Fruit fly (Drosophila melanogaster) Kc167 (cell line): ENCODE data around the gene Cyp303a1.

Experiments
- Myc ChIP-seq: fragments of >200 bp; optimal IDR thresholded peaks from 2 replicates; lab custom pipeline; 2017; ENCODE audit warnings: missing external identifiers
- Sin3A ChIP-seq: fragments of >200 bp; optimal IDR thresholded peaks from 2 replicates; lab custom pipeline; 2018; ENCODE audit warnings: missing external identifiers
- h ChIP-seq: fragments of >200 bp; optimal IDR thresholded peaks from 3 replicates; lab custom pipeline; 2018; ENCODE audit warnings: missing external identifiers
- insv ChIP-seq: fragments of >200 bp; optimal IDR thresholded peaks from 3 replicates; lab custom pipeline; 2018; ENCODE audit warnings: missing external identifiers
- psq ChIP-seq: fragments of >200 bp; optimal IDR thresholded peaks from 2 replicates; lab custom pipeline; 2017; ENCODE audit warnings: missing external identifiers
- ttk ChIP-seq: sonication (Bioruptor generic); optimal IDR thresholded peaks from 2 replicates; lab custom pipeline; 2017; ENCODE audit warnings: missing external identifiers

Cyp303a1 gene

DNA sequence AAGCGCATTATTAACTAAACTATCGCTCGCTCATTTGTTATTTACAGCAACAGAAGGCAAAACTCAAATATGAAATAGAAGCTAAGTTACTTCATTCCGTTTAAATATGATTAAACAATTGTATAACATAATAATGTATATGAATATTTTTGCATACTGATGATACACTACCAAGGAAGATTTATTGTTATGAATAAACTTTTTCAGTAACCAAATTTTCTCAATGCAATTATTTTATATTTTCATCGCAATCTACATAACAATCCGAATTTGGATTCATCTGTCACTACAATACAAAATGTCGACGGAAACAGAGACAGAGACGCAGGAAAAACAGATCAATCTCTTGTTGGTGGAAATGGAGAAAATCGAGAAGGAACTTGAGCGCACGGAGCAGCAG is 3.0 kb upstream of the Cyp303a1 start, which contains the start of gene CG17329:
Gene CG17329 (plus strand): TSS at position 301 of the 400 bp plus-strand sequence.
- TF ChIP-seq Sin3A (lab: Kevin White, UChicago) (no peak), Myc (lab: Kevin White, UChicago) (no peak), insv (no peak), h (lab: Kevin White, UChicago) (no peak), psq (lab: Kevin White, UChicago) (no peak), ttk (lab: Kevin White, UChicago) (no peak)

DNA sequence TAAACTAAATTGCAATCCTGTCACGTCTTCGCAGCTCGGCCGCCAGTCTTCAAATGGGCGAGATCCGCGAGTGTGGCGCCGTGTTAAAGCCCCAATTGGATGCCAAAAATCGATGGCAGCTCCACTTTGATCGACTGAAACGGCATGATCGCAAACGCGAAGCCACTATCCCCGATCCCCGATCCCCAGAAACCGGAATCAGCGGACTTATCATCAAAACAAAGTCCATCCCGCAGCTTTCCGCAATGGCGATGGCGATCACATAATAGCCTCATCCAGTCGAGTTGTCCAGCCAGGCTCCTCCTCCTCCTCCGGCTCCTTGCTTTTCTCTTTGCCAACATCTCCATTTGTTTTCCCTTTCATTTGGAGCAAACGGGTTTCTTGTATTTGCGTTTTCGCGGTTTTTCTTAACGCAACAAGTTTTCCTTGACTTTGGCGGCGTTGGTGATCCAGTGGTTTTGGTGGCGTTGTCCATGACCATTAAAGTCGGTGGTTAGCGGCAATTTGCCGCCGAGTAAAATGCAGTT is 945 bp upstream of the Cyp303a1 start, which contains the start of gene CG13258:
Gene CG13258 (minus strand): TSS at position 51 of the 527 bp plus-strand sequence.
- TF ChIP-seq Myc (lab: Kevin White, UChicago) (no peak), h (lab: Kevin White, UChicago) (no peak), psq (lab: Kevin White, UChicago) (no peak), Sin3A (lab: Kevin White, UChicago) (no peak), ttk (lab: Kevin White, UChicago) (no peak), insv (no peak)

DNA sequence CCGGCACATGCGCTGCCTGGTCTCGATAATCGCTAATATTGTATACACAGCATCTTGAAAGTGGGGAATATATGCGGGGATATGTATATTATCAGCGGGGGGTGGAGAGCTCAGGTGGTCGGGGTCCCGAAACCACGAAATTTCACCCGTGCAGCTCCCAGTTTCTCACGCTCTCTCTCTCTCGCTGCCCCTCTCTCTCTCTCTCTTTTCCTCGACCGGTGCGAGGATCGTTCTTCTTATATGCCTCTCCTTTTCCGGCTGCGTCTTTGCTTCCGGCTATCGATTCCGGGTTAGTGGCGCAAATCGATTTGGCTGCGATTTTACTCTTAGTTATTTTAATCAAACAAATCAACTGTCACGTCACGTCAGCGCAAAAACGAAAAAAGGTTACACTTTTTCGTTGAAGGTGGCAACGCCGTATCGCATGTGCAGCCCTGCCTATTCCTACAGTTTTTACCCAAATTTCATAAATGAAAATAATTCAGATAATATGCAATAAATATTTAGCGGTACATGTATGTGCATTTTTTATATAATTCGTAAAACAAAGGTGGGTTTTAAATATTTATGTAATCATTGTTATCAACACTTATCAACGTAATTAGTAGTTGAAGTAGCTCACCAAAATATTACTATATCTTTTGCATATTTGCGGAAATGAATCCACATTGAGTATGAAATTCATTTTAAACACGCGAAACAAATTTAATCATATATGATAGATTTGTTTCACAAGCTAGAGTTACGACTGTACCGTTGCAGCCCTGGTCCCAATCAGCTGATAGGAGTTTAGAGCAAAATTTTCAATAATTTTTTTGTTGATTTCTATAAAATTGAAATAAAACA is 5.7 kb downstream of the Cyp303a1 start, which contains the start of the genes heix and CG17328:
Gene heix (minus strand): TSS at position 393 of the 846 bp plus-strand sequence.
Gene CG17328 (plus strand): TSS at position 478 of the 846 bp plus-strand sequence.
- TF ChIP-seq Myc (lab: Kevin White, UChicago) (no peak), insv (no peak), ttk (lab: Kevin White, UChicago) (no peak), psq (lab: Kevin White, UChicago) (no peak), Sin3A (lab: Kevin White, UChicago) (no peak), h (lab: Kevin White, UChicago) (no peak)

DNA sequence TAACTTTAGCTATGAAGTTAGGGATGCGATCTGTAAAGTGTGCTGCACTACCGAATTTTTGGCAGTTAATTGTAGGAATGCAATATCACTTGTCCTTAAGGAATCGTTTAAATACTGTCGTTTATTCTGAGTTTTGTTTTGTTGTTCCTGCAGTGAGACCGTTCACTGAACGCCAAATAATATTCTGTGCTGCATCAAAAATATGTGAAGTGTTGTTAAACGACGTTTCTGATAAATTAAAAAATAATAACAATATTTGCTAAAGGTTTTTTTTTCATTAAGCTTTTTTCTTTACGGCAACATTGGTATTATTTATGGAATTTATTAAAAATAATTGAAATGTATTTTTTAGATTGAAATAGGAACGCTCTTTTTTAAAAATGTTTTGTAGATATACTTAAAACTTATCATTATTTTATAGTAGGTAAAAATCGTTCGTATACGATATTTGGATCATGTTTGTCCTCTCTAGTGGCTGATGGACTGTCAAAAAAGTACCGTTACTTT is 8.8 kb downstream of the Cyp303a1 start, which contains the start of gene GMF:
Gene GMF (minus strand): TSS at position 182 of the 507 bp plus-strand sequence.
- no peak for TF ChIP-seq h (lab: Kevin White, UChicago)
- no peak for TF ChIP-seq psq (lab: Kevin White, UChicago)
- no peak for TF ChIP-seq Sin3A (lab: Kevin White, UChicago)
- no peak for TF ChIP-seq insv
- TF ChIP-seq ttk (lab: Kevin White, UChicago) = no peak
- no peak for TF ChIP-seq Myc (lab: Kevin White, UChicago)

DNA sequence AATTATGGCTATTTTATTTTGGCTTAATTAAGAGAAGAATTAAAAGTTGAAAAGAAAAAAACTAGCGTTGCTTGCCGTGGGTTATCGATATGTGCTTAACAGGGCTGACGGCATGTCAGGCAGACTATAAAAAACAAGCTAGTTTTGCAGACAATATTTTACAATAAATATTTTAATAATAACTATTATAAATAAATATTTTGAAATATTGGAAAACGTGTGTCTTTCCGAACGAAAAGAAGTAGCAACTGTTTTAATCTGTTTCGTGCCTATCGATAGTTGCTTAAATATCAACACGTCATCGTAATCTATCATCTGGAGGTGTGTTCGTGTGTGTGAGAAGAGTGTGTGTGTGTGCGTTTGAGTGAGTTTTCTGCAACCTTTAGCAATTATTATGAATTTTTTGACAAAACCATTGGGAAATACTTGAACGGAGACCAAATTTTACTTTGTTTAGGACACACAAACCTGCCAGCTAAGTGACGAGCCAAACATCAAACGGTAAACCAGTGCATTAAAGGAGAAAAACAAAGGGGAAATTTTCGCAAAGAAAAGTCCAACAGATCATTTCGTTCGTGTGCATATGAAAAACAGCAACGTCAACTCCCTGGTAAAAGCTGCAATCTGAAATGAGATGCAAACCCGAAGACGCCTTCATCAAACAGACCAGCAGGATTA is 13.2 kb downstream of the Cyp303a1 start, which contains the start of the genes CG5861 and Syx5:
Gene CG5861 (minus strand): TSS at position 273 of the 678 bp plus-strand sequence.
Gene Syx5 (plus strand): TSS at position 321 of the 678 bp plus-strand sequence.
- TF ChIP-seq insv (no peak), Myc (lab: Kevin White, UChicago) (no peak), h (lab: Kevin White, UChicago) (no peak), psq (lab: Kevin White, UChicago) (no peak)

DNA sequence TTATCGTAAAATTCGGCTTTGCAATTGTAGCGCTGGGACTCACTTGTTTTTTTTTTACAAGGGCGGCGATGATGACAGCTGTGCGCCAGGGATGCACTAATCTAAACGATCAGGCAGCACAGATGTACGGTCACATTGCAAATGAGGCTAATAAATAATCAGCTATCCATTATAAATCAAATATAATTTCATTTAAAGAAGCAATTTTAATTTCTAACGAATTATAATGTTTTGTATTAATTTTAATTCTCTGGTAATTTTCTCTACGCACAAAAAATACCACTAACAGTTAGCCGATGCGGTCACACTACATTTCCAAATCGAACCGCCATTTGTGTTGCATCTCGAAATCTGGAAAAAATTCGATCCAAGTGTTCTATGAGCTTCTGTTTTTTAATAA is 16.7 kb downstream of the Cyp303a1 start, which contains the start of the genes cni and fzy:
Gene cni (minus strand): TSS at position 79 of the 400 bp plus-strand sequence.
Gene fzy (plus strand): TSS at position 309 of the 400 bp plus-strand sequence.
- TF ChIP-seq ttk (lab: Kevin White, UChicago) (no peak), Sin3A (lab: Kevin White, UChicago) (no peak)

DNA sequence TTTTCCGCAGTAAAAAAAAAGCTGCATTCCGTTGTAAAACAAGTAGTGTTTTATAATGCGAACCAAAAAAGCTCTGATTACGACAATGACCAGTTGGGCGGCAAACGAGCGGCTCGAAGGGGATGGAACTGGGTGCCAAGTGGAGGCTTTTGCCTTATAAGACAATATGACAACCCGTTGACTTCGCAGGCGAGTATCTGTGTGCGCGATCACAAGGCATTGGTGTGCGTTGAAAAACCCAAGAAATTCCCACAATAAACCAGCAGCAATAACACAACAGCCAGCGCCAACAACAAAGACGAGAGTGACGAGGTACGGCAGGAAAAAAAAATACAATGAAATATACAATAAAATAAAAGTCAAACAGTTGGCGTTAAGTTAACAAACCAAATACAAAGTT is 21.0 kb downstream of the Cyp303a1 start:
- TF ChIP-seq Myc (lab: Kevin White, UChicago) = no peak
- no peak for TF ChIP-seq Sin3A (lab: Kevin White, UChicago)
- TF ChIP-seq psq (lab: Kevin White, UChicago) = no peak
- TF ChIP-seq h (lab: Kevin White, UChicago) = no peak
- no peak for TF ChIP-seq ttk (lab: Kevin White, UChicago)
- no peak for TF ChIP-seq insv

DNA sequence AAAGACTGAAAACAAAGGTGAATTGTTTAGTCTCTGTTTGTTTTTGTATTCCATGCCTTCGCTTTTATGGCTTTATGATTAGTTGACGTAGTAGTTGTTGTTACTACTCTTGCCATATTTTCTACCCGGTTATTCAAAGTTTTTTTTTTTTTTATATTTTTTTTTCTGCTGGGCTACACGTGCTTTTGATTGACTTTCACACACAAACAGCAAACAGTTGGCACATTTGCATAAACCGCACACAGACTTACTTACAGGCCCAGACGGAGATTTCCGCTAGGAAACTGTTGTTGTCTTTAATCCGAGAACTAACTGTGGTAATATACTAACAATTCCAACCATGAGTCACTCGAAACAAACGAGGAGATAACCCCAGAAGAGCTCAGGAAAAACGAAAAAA is 21.9 kb downstream of the Cyp303a1 start:
- TF ChIP-seq Myc (lab: Kevin White, UChicago) = no peak
- no peak for TF ChIP-seq insv
- no peak for TF ChIP-seq ttk (lab: Kevin White, UChicago)
- TF ChIP-seq h (lab: Kevin White, UChicago) = no peak
- TF ChIP-seq psq (lab: Kevin White, UChicago) = no peak
- no peak for TF ChIP-seq Sin3A (lab: Kevin White, UChicago)

DNA sequence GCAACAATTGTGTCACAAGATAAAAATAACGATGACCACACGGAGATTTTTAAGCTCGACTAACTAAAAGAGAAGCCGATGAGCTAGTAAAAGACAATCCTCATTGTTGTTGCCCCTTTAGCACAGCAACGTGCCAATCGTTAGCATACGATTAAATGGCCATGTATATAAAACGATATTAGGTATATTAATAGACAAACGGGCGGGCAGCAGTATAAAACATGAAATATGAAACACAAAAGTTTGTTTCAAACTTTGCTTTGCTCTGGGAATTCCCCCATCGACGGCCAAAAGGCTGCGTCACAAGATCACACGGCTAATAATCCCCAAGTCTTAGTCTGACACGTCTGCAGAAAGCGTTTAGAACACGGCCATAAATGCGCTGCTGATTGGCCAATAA is 22.4 kb downstream of the Cyp303a1 start:
- TF ChIP-seq Myc (lab: Kevin White, UChicago) (no peak), psq (lab: Kevin White, UChicago) (no peak), ttk (lab: Kevin White, UChicago) (no peak), insv (no peak), h (lab: Kevin White, UChicago) (no peak), Sin3A (lab: Kevin White, UChicago) (no peak)

DNA sequence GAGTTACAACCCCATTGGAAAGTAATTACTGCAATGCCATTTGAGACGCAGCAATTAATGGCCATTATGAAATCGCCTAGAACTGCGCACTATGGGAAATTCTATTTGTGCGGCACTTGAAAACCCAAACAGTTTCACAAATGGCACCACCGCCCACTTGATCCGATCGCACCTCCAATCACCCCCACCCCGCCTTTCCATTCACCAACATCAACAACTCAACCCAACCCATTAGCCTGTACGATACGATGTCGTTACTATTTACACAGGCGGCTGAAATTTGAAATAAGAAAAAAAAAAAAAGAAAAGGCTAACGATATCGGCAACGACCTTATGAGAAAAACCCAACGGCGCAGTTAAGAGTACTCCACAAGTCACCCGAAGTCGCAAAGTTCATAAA is 23.1 kb downstream of the Cyp303a1 start:
- TF ChIP-seq psq (lab: Kevin White, UChicago) (no peak), Sin3A (lab: Kevin White, UChicago) (no peak), h (lab: Kevin White, UChicago) (no peak), Myc (lab: Kevin White, UChicago) (no peak), ttk (lab: Kevin White, UChicago) (no peak), insv (no peak)
